Fruit fly (Drosophila melanogaster): Measurements from ENCODE around the gene CG14864.

The CG14864 gene

dm6 chr3R:15250454-15250853, 17.9 kb downstream of the CG14864 start (continued):
- no peak for TF ChIP-seq CG8290 (GFP tag; optimal IDR thresholded peaks at IDR 0.05)
- no peak for TF ChIP-seq CG8290 (tag; optimal IDR thresholded peaks at IDR 0.05)
- no peak for TF ChIP-seq jumu (GFP tag; optimal IDR thresholded peaks at IDR 0.05)
- TF ChIP-seq CG34224 (GFP tag; IDR thresholded peaks at IDR 0.05; ENCODE audit: partially characterized antibody), result no peak
- TF ChIP-seq CG10959 (GFP tag; IDR thresholded peaks at IDR 0.05), result no peak
- TF ChIP-seq NC2β (GFP tag; optimal IDR thresholded peaks at IDR 0.05), result no peak
- TF ChIP-seq sd (tag; optimal IDR thresholded peaks at IDR 0.05), result no peak
- TF ChIP-seq YL-1 (GFP tag; optimal IDR thresholded peaks at IDR 0.05), result peak; percentile 5
- no peak for TF ChIP-seq vnd (GFP tag; IDR thresholded peaks at IDR 0.05; ENCODE audit: partially characterized antibody)
- no peak for TF ChIP-seq Hr78 (GFP tag; optimal IDR thresholded peaks at IDR 0.05)
- peak; percentile 61 for TF ChIP-seq ap (GFP tag; IDR thresholded peaks at IDR 0.05)
- peak; percentile 74 for TF ChIP-seq CG11695 (GFP tag; IDR thresholded peaks at IDR 0.05)
- no peak for TF ChIP-seq tap (tag; optimal IDR thresholded peaks at IDR 0.05)
- TF ChIP-seq gfzf (GFP tag; optimal IDR thresholded peaks at IDR 0.05), result no peak
- TF ChIP-seq fru (optimal IDR thresholded peaks at IDR 0.05), result no peak
- TF ChIP-seq rib (GFP tag; IDR thresholded peaks at IDR 0.05), result peak; percentile 46; the same call in 1 of the 2 replicates
- TF ChIP-seq GATAe (GFP tag; conservative IDR thresholded peaks at IDR 0.05), result 0 out of 2 replicates have a peak, but pooled peaks have one; percentile 14
- no peak for TF ChIP-seq CG15073 (GFP tag; optimal IDR thresholded peaks at IDR 0.05)
- no peak for TF ChIP-seq CG7271 (tag; optimal IDR thresholded peaks at IDR 0.05)
- no peak for TF ChIP-seq CG4820 (GFP tag; optimal IDR thresholded peaks at IDR 0.05)
- TF ChIP-seq sob (GFP tag; IDR thresholded peaks at IDR 0.05), result peak; percentile 79
- no peak for TF ChIP-seq oc (tag; optimal IDR thresholded peaks at IDR 0.05)
- no peak for TF ChIP-seq MESR4 (GFP tag; optimal IDR thresholded peaks at IDR 0.05)
- TF ChIP-seq Xrp1 (GFP tag; IDR thresholded peaks at IDR 0.05), result peak; percentile 81
- peak; percentile 68 for TF ChIP-seq CG11247 (GFP tag; IDR thresholded peaks at IDR 0.05)
- no peak for TF ChIP-seq Gsc (GFP tag; IDR thresholded peaks at IDR 0.05)
- 0 out of 3 replicates have a peak, but pooled peaks have one; percentile 66 for TF ChIP-seq CG2889 (GFP tag; IDR thresholded peaks at IDR 0.05)
- peak; percentile 87 for TF ChIP-seq CG7556 (GFP tag; optimal IDR thresholded peaks at IDR 0.05)
- TF ChIP-seq CG1603 (tag; optimal IDR thresholded peaks at IDR 0.05), result no peak
- TF ChIP-seq Tbp (GFP tag; optimal IDR thresholded peaks at IDR 0.05), result no peak
- TF ChIP-seq Blimp-1 (GFP tag; optimal IDR thresholded peaks at IDR 0.05), result no peak
- no peak for TF ChIP-seq Lhr (GFP tag; optimal IDR thresholded peaks at IDR 0.05)
- TF ChIP-seq CG4282 (GFP tag; optimal IDR thresholded peaks at IDR 0.05), result no peak
- TF ChIP-seq tgo (GFP tag; IDR thresholded peaks at IDR 0.05), result peak; percentile 80
- no peak for TF ChIP-seq shn (GFP tag; optimal IDR thresholded peaks at IDR 0.05)
- TF ChIP-seq Hey (tag; optimal IDR thresholded peaks at IDR 0.05), result no peak
- no peak for TF ChIP-seq ash1 (GFP tag; optimal IDR thresholded peaks at IDR 0.05)
- peak; percentile 40 for TF ChIP-seq CG12155 (GFP tag; optimal IDR thresholded peaks at IDR 0.05)
- TF ChIP-seq CG10321 (GFP tag; IDR thresholded peaks at IDR 0.05), result peak; percentile 30; the same call in 1 of the 2 replicates
- TF ChIP-seq CG15011 (GFP tag; optimal IDR thresholded peaks at IDR 0.05), result no peak
- TF ChIP-seq sc (optimal IDR thresholded peaks at IDR 0.05), result no peak
- no peak for TF ChIP-seq sc (GFP tag; optimal IDR thresholded peaks at IDR 0.05)
- no peak for TF ChIP-seq CG18619 (GFP tag; optimal IDR thresholded peaks at IDR 0.05)
- peak; percentile 81 for TF ChIP-seq CG10366 (GFP tag; IDR thresholded peaks at IDR 0.05)
- TF ChIP-seq lbe (GFP tag; optimal IDR thresholded peaks at IDR 0.05), result no peak
- TF ChIP-seq Hmr (GFP tag; optimal IDR thresholded peaks at IDR 0.05), result peak; percentile 93
- no peak for TF ChIP-seq CG6654 (GFP tag; optimal IDR thresholded peaks at IDR 0.05)
- peak; percentile 59 for TF ChIP-seq CG6854 (GFP tag; optimal IDR thresholded peaks at IDR 0.05)
- TF ChIP-seq slou (GFP tag; optimal IDR thresholded peaks at IDR 0.05), result no peak
- TF ChIP-seq ham (GFP tag; IDR thresholded peaks at IDR 0.05), result no peak
- no peak for TF ChIP-seq CG18764 (GFP tag; optimal IDR thresholded peaks at IDR 0.05)
- TF ChIP-seq CG11696 (GFP tag; IDR thresholded peaks at IDR 0.05), result no peak
- no peak for TF ChIP-seq sens-2 (GFP tag; IDR thresholded peaks at IDR 0.05)

Data from whole organism, embryonic.